Worm (Caenorhabditis elegans) whole organism, L3 larva: Measurements from ENCODE around the gene fbxa-171.

Source experiments
- ZK546.5 ChIP-seq: sonication (generic microtip); optimal IDR thresholded peaks from 2 replicates; lab custom pipeline; 2017; ENCODE audit warnings: missing biosample characterization, missing genetic modification characterization
- aly-2 ChIP-seq: fragments of 150-350 bp; optimal IDR thresholded peaks from 2 replicates; lab custom pipeline; 2014; ENCODE audit warnings: missing biosample characterization, missing genetic modification characterization
- ama-1 ChIP-seq: fragments of 150-350 bp; optimal IDR thresholded peaks from 2 replicates; lab custom pipeline; 2018
- ceh-16 ChIP-seq: sonication (generic microtip); optimal IDR thresholded peaks from 2 replicates; lab custom pipeline; 2017; ENCODE audit warnings: missing biosample characterization, missing genetic modification characterization
- ceh-28 ChIP-seq: fragments of 150-350 bp; optimal IDR thresholded peaks from 2 replicates; lab custom pipeline; 2014; ENCODE audit warnings: missing biosample characterization, missing genetic modification reagents, missing genetic modification characterization
- ceh-82 ChIP-seq: fragments of 150-350 bp; optimal IDR thresholded peaks from 2 replicates; lab custom pipeline; 2014; ENCODE audit warnings: missing biosample characterization, missing genetic modification characterization
- ceh-9 ChIP-seq: sonication (generic microtip); optimal IDR thresholded peaks from 2 replicates; lab custom pipeline; 2018; ENCODE audit warnings: missing biosample characterization, missing genetic modification characterization
- daf-12 ChIP-seq: fragments of 150-350 bp; optimal IDR thresholded peaks from 2 replicates; lab custom pipeline; 2014; ENCODE audit warnings: missing biosample characterization, missing genetic modification reagents, missing genetic modification characterization
- egl-27 ChIP-seq: sonication (generic microtip); optimal IDR thresholded peaks from 4 replicates; lab custom pipeline; 2017; ENCODE audit warnings: missing biosample characterization, missing genetic modification reagents, missing genetic modification characterization
- egl-5 ChIP-seq: fragments of 150-350 bp; optimal IDR thresholded peaks from 2 replicates; lab custom pipeline; 2017; ENCODE audit warnings: missing biosample characterization, missing genetic modification reagents, missing genetic modification characterization, inconsistent platforms
- elt-1 ChIP-seq: fragments of 150-350 bp; optimal IDR thresholded peaks from 2 replicates; lab custom pipeline; 2014; ENCODE audit warnings: missing biosample characterization, missing genetic modification characterization
- elt-2 ChIP-seq: sonication (generic microtip); optimal IDR thresholded peaks from 2 replicates; lab custom pipeline; 2016; ENCODE audit warnings: missing genetic modification reagents, mild to moderate bottlenecking, missing genetic modification characterization, missing compliant biosample characterization
- elt-3 ChIP-seq, 3 experiments: fragments of 150-350 bp in 1 of 3; sonication (generic microtip) in 2 of 3; optimal IDR thresholded peaks; 2 replicates in 2 of 3; 4 replicates in 1 of 3; lab custom pipeline; 2014 to 2017; ENCODE audit warnings: missing biosample characterization in 3 of 3, missing genetic modification characterization in 3 of 3
- eor-1 ChIP-seq, 2 experiments: fragments of 150-350 bp; optimal IDR thresholded peaks; 2 replicates each; lab custom pipeline; 2014 to 2018; ENCODE audit warnings: missing biosample characterization in 2 of 2, missing genetic modification characterization in 2 of 2
- fkh-2 ChIP-seq: fragments of 150-350 bp; optimal IDR thresholded peaks from 2 replicates; lab custom pipeline; 2014; ENCODE audit warnings: missing biosample characterization, missing genetic modification reagents, missing genetic modification characterization
- fos-1 ChIP-seq: fragments of 150-350 bp; optimal IDR thresholded peaks from 2 replicates; lab custom pipeline; 2014; ENCODE audit warnings: missing biosample characterization, missing genetic modification characterization
- hmg-11 ChIP-seq: sonication (generic microtip); optimal IDR thresholded peaks from 2 replicates; lab custom pipeline; 2016; ENCODE audit warnings: missing genetic modification characterization, missing compliant biosample characterization
- lin-39 ChIP-seq: fragments of 150-350 bp; optimal IDR thresholded peaks from 2 replicates; lab custom pipeline; 2018; ENCODE audit warnings: missing biosample characterization, missing genetic modification reagents, missing genetic modification characterization
- lsy-12 ChIP-seq: sonication (generic microtip); optimal IDR thresholded peaks from 2 replicates; lab custom pipeline; 2016; ENCODE audit warnings: mild to moderate bottlenecking, missing genetic modification characterization, missing compliant biosample characterization
- mdl-1 ChIP-seq: fragments of 150-350 bp; optimal IDR thresholded peaks from 2 replicates; lab custom pipeline; 2014; ENCODE audit warnings: missing biosample characterization, missing genetic modification characterization
- mml-1 ChIP-seq: fragments of 150-350 bp; sonication (generic microtip); optimal IDR thresholded peaks from 3 replicates; lab custom pipeline; 2014; ENCODE audit warnings: missing biosample characterization, missing genetic modification characterization
- nhr-11 ChIP-seq: fragments of 150-350 bp; optimal IDR thresholded peaks from 2 replicates; lab custom pipeline; 2014; ENCODE audit warnings: missing biosample characterization, missing genetic modification characterization
- nhr-12 ChIP-seq: fragments of 150-350 bp; optimal IDR thresholded peaks from 2 replicates; lab custom pipeline; 2014; ENCODE audit warnings: missing biosample characterization, missing genetic modification characterization
- nhr-25 ChIP-seq: sonication (generic microtip); optimal IDR thresholded peaks from 2 replicates; lab custom pipeline; 2017; ENCODE audit warnings: missing biosample characterization, missing genetic modification characterization
- nhr-28 ChIP-seq: fragments of 150-350 bp; optimal IDR thresholded peaks from 2 replicates; lab custom pipeline; 2014; ENCODE audit warnings: missing biosample characterization, missing genetic modification characterization
- nhr-67 ChIP-seq: fragments of 150-350 bp; optimal IDR thresholded peaks from 2 replicates; lab custom pipeline; 2014; ENCODE audit warnings: missing biosample characterization, missing genetic modification characterization
- nhr-76 ChIP-seq: fragments of 150-350 bp; sonication (generic microtip); optimal IDR thresholded peaks from 5 replicates; lab custom pipeline; 2014; ENCODE audit warnings: missing biosample characterization, missing genetic modification characterization
- nhr-77 ChIP-seq: fragments of 150-350 bp; optimal IDR thresholded peaks from 2 replicates; lab custom pipeline; 2014; ENCODE audit warnings: missing biosample characterization, missing genetic modification characterization
- pqm-1 ChIP-seq: fragments of 150-350 bp; optimal IDR thresholded peaks from 2 replicates; lab custom pipeline; 2017; ENCODE audit warnings: missing biosample characterization, missing genetic modification characterization, inconsistent platforms
- sea-2 ChIP-seq: fragments of 150-350 bp; sonication (generic microtip); optimal IDR thresholded peaks from 4 replicates; lab custom pipeline; 2014; ENCODE audit warnings: missing biosample characterization, missing genetic modification reagents, missing genetic modification characterization
- skn-1 ChIP-seq: fragments of 150-350 bp; optimal IDR thresholded peaks from 2 replicates; lab custom pipeline; 2014; ENCODE audit warnings: missing biosample characterization, missing genetic modification characterization
- tbx-2 ChIP-seq: sonication (generic microtip); optimal IDR thresholded peaks from 2 replicates; lab custom pipeline; 2016; ENCODE audit warnings: mild to moderate bottlenecking, missing genetic modification characterization, missing compliant biosample characterization
- unc-39 ChIP-seq: sonication (generic microtip); optimal IDR thresholded peaks from 4 replicates; lab custom pipeline; 2017; ENCODE audit warnings: missing biosample characterization, missing genetic modification characterization
- ztf-11 ChIP-seq: fragments of 150-350 bp; optimal IDR thresholded peaks from 2 replicates; lab custom pipeline; 2014; ENCODE audit warnings: missing biosample characterization, missing genetic modification characterization

fbxa-171 gene

ce11 chrV:17532686-17533085 lies 33.1 kb downstream of the fbxa-171 start, which contains the start of gene C18D4.3:
TSS of gene C18D4.3 (minus strand) at chrV:17532786.
- TF ChIP-seq tbx-2 (tag; lab: Kevin White, UChicago) (no peak), pqm-1 (tag; lab: Kevin White, UChicago) (no peak), ceh-28 (tag; lab: Kevin White, UChicago) (no peak), fos-1 (tag; lab: Kevin White, UChicago) (no peak), nhr-28 (tag; lab: Kevin White, UChicago) (no peak), nhr-77 (tag; lab: Kevin White, UChicago) (no peak), daf-12 (tag; lab: Kevin White, UChicago) (no peak), elt-1 (no peak), nhr-67 (tag; lab: Kevin White, UChicago) (no peak), aly-2 (no peak), ceh-82 (tag; lab: Kevin White, UChicago) (no peak), lsy-12 (no peak), fkh-2 (tag; lab: Kevin White, UChicago) (no peak), ceh-16 (tag; lab: Kevin White, UChicago) (no peak), lin-39 (tag; lab: Kevin White, UChicago) (no peak), skn-1 (tag; lab: Kevin White, UChicago) (no peak), ZK546.5 (tag; lab: Kevin White, UChicago) (no peak), unc-39 (tag; lab: Kevin White, UChicago) (no peak), eor-1 (tag; optimal IDR thresholded peaks at IDR 0.05; lab: Kevin White, UChicago) (no peak), nhr-12 (no peak)

- TF ChIP-seq egl-5 (tag; lab: Kevin White, UChicago) (no peak), aly-2 (no peak), nhr-25 (tag; lab: Kevin White, UChicago) (no peak), skn-1 (tag; lab: Kevin White, UChicago) (no peak), hmg-11 (tag; lab: Kevin White, UChicago) (no peak), elt-2 (tag; lab: Kevin White, UChicago) (no peak), ztf-11 (no peak), nhr-28 (tag; lab: Kevin White, UChicago) (no peak), nhr-76 (tag; lab: Kevin White, UChicago) (no peak), elt-3 (tag; optimal IDR thresholded peaks at IDR 0.05; lab: Kevin White, UChicago) (no peak)
These were observed 34.4 kb downstream of the fbxa-171 start, which contains the start of gene C18D4.4 for ce11 chrV:17531410-17531809. TSS of gene C18D4.4 (minus strand) at chrV:17531510.

ce11 chrV:17530486-17530885 lies 35.3 kb downstream of the fbxa-171 start, which contains the start of gene C18D4.12:
TSS of gene C18D4.12 (minus strand) at chrV:17530586.
- no peak for TF ChIP-seq nhr-11 (tag; lab: Kevin White, UChicago)
- no peak for TF ChIP-seq nhr-28 (tag; lab: Kevin White, UChicago)
- no peak for TF ChIP-seq elt-1
- no peak for TF ChIP-seq ceh-28 (tag; lab: Kevin White, UChicago)
- TF ChIP-seq fos-1 (tag; lab: Kevin White, UChicago), result no peak
- TF ChIP-seq nhr-76 (tag; lab: Kevin White, UChicago), result no peak
- no peak for TF ChIP-seq aly-2
- no peak for TF ChIP-seq eor-1 (tag; optimal IDR thresholded peaks at IDR 0.05; lab: Kevin White, UChicago)
- TF ChIP-seq fkh-2 (tag; lab: Kevin White, UChicago), result no peak
- no peak for TF ChIP-seq egl-27 (tag; lab: Kevin White, UChicago)
- TF ChIP-seq unc-39 (tag; lab: Kevin White, UChicago), result no peak

- TF ChIP-seq mdl-1 (tag; lab: Kevin White, UChicago) (no peak), mml-1 (tag; lab: Kevin White, UChicago) (no peak), lsy-12 (no peak), fkh-2 (tag; lab: Kevin White, UChicago) (no peak), eor-1 (tag; optimal IDR thresholded peaks at IDR 0.05; lab: Kevin White, UChicago) (no peak), ceh-82 (tag; lab: Kevin White, UChicago) (no peak), sea-2 (GFP tag; lab: Kevin White, UChicago) (no peak), nhr-77 (tag; lab: Kevin White, UChicago) (no peak), pqm-1 (tag; lab: Kevin White, UChicago) (no peak), ztf-11 (no peak), ceh-16 (tag; lab: Kevin White, UChicago) (no peak), nhr-11 (tag; lab: Kevin White, UChicago) (no peak), ama-1 (lab: Kevin White, UChicago) (no peak), ceh-9 (tag; lab: Kevin White, UChicago) (no peak), elt-3 (tag; optimal IDR thresholded peaks at IDR 0.05; lab: Kevin White, UChicago) (no peak)
These were observed 38.1 kb downstream of the fbxa-171 start, which contains the start of gene srz-90 for ce11 chrV:17527729-17528128. TSS of gene srz-90 (plus strand) at chrV:17528029.
